Worm (Caenorhabditis elegans): ENCODE results near the gene nhr-231.

Gene nhr-231

ce11 chrV:18826445-18826844, 35.7 kb downstream of the nhr-231 start:
- TF ChIP-seq fkh-10 (GFP tag; optimal IDR thresholded peaks at IDR 0.05) (no peak), elt-2 (tag; optimal IDR thresholded peaks at IDR 0.05) (peak; percentile 87), pqm-1 (tag; optimal IDR thresholded peaks at IDR 0.05) (peak; percentile 33), ceh-28 (tag; optimal IDR thresholded peaks at IDR 0.05) (no peak)

ce11 chrV:18827374-18827773, 36.6 kb downstream of the nhr-231 start:
- TF ChIP-seq ztf-11 (tag; optimal IDR thresholded peaks at IDR 0.05) (no peak), elt-3 (tag; optimal IDR thresholded peaks at IDR 0.05) (no peak), snpc-4 (tag; optimal IDR thresholded peaks at IDR 0.05) (no peak), zag-1 (tag; optimal IDR thresholded peaks at IDR 0.05) (no peak), ama-1 (optimal IDR thresholded peaks at IDR 0.05) (no peak), ceh-28 (tag; optimal IDR thresholded peaks at IDR 0.05) (no peak)

ce11 chrV:18837125-18837524, 46.4 kb downstream of the nhr-231 start, which contains the start of gene cyp-33D3:
Gene cyp-33D3 (minus strand): TSS chrV:18837225.
- no peak for TF ChIP-seq eor-1 (tag; optimal IDR thresholded peaks at IDR 0.05)
- no peak for TF ChIP-seq elt-1 (tag; optimal IDR thresholded peaks at IDR 0.05)
- no peak for TF ChIP-seq skn-1 (tag; optimal IDR thresholded peaks at IDR 0.05)
- no peak for TF ChIP-seq ztf-11 (tag; optimal IDR thresholded peaks at IDR 0.05)
- no peak for TF ChIP-seq aly-2 (tag; optimal IDR thresholded peaks at IDR 0.05)
- no peak for TF ChIP-seq nhr-25 (tag; optimal IDR thresholded peaks at IDR 0.05)
- TF ChIP-seq ama-1 (optimal IDR thresholded peaks at IDR 0.05), result no peak
- no peak for TF ChIP-seq nhr-67 (tag; optimal IDR thresholded peaks at IDR 0.05)
- TF ChIP-seq ZK546.5 (tag; optimal IDR thresholded peaks at IDR 0.05), result no peak
- TF ChIP-seq nhr-23 (tag; optimal IDR thresholded peaks at IDR 0.05), result no peak
- TF ChIP-seq fos-1 (tag; optimal IDR thresholded peaks at IDR 0.05), result no peak
- TF ChIP-seq sea-2 (GFP tag; optimal IDR thresholded peaks at IDR 0.05), result no peak
- no peak for TF ChIP-seq elt-3 (tag; optimal IDR thresholded peaks at IDR 0.05)
- no peak for TF ChIP-seq fkh-2 (tag; optimal IDR thresholded peaks at IDR 0.05)
- no peak for TF ChIP-seq lin-39 (tag; optimal IDR thresholded peaks at IDR 0.05)
- TF ChIP-seq egl-5 (tag; optimal IDR thresholded peaks at IDR 0.05), result no peak

ce11 chrV:18838799-18839354, 48.1 kb downstream of the nhr-231 start, which contains the start of gene nhr-65:
Gene nhr-65 (plus strand): TSS chrV:18839304.
- no peak for TF ChIP-seq elt-1 (tag; optimal IDR thresholded peaks at IDR 0.05)
- no peak for TF ChIP-seq R02D3.7 (tag; optimal IDR thresholded peaks at IDR 0.05)
- peak; percentile 21 for TF ChIP-seq nfya-1 (tag; optimal IDR thresholded peaks at IDR 0.05; ENCODE audit: insufficient read depth)
- peak; percentile 54 for TF ChIP-seq pqm-1 (tag; optimal IDR thresholded peaks at IDR 0.05)
- TF ChIP-seq pha-4 (tag; optimal IDR thresholded peaks at IDR 0.05), result peak; percentile 62
- no peak for TF ChIP-seq unc-62 (GFP tag; optimal IDR thresholded peaks at IDR 0.05)
- no peak for TF ChIP-seq ceh-16 (tag; optimal IDR thresholded peaks at IDR 0.05)
- peak; percentile 25 for TF ChIP-seq hmg-11 (tag; optimal IDR thresholded peaks at IDR 0.05)
- TF ChIP-seq nhr-43 (tag; optimal IDR thresholded peaks at IDR 0.05; ENCODE audit: poor library complexity, severe bottlenecking), result no peak
- no peak for TF ChIP-seq nhr-67 (tag; optimal IDR thresholded peaks at IDR 0.05)
- no peak for TF ChIP-seq sea-2 (GFP tag; optimal IDR thresholded peaks at IDR 0.05)
- no peak for TF ChIP-seq nhr-11 (tag; optimal IDR thresholded peaks at IDR 0.05)
- no peak for TF ChIP-seq nhr-76 (tag; optimal IDR thresholded peaks at IDR 0.05)
- peak; percentile 61 for TF ChIP-seq elt-2 (tag; optimal IDR thresholded peaks at IDR 0.05)
- TF ChIP-seq unc-39 (tag; optimal IDR thresholded peaks at IDR 0.05), result no peak

- no peak for TF ChIP-seq nfya-1 (tag; optimal IDR thresholded peaks at IDR 0.05; ENCODE audit: insufficient read depth)
- TF ChIP-seq lsy-12 (tag; optimal IDR thresholded peaks at IDR 0.05), result no peak
- no peak for TF ChIP-seq ztf-4 (tag; optimal IDR thresholded peaks at IDR 0.05)
- TF ChIP-seq ZK546.5 (tag; optimal IDR thresholded peaks at IDR 0.05), result no peak
- TF ChIP-seq nhr-25 (tag; optimal IDR thresholded peaks at IDR 0.05), result no peak
- TF ChIP-seq ama-1 (optimal IDR thresholded peaks at IDR 0.05), result no peak
- no peak for TF ChIP-seq ceh-16 (tag; optimal IDR thresholded peaks at IDR 0.05)
- no peak for TF ChIP-seq skn-1 (tag; optimal IDR thresholded peaks at IDR 0.05)
- TF ChIP-seq eor-1 (tag; optimal IDR thresholded peaks at IDR 0.05), result no peak
- no peak for TF ChIP-seq mdl-1 (tag; optimal IDR thresholded peaks at IDR 0.05)
- TF ChIP-seq nhr-12 (tag; optimal IDR thresholded peaks at IDR 0.05), result no peak
- no peak for TF ChIP-seq unc-39 (tag; optimal IDR thresholded peaks at IDR 0.05)
- no peak for TF ChIP-seq snpc-4 (tag; optimal IDR thresholded peaks at IDR 0.05)
- no peak for TF ChIP-seq unc-62 (GFP tag; optimal IDR thresholded peaks at IDR 0.05)
- TF ChIP-seq fkh-10 (GFP tag; optimal IDR thresholded peaks at IDR 0.05), result no peak
- no peak for TF ChIP-seq nhr-28 (tag; optimal IDR thresholded peaks at IDR 0.05)
- TF ChIP-seq elt-3 (tag; optimal IDR thresholded peaks at IDR 0.05), result no peak
Observed at ce11 chrV:18842468-18842867, 51.7 kb downstream of the nhr-231 start.
